Worm (Caenorhabditis elegans): ENCODE results near the gene F37C12.21.
A peak's percentile ranks its signal among the peaks of the same experiment; 100 is the strongest.

F37C12.21 gene

DNA sequence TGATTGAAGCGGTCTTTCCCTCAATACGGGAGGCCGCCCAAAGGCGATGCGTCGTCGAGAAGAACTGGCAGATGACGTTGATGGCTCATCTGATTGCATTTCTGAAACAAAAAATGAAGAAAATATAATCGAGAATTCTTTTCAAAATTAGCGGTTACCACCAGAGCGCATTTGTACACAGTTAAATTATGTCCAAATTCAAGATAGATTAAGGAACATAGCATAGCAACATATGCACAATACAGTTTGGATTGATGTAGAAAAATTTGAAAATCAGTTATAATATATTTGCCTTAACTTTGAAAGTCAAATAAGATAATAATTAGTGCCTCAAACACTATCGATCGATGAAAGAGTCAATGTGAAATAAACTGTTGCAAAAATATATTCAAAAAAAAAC is 41.5 kb downstream of the F37C12.21 start, which contains the start of gene R151.8:
Gene R151.8, minus strand, starts transcription at position 101 of the 400 bp plus-strand sequence.
- TF ChIP-seq hmg-1.1 (GFP tag; IDR thresholded peaks at IDR 0.05) (no peak), snpc-4 (tag; optimal IDR thresholded peaks at IDR 0.05) (no peak)

DNA sequence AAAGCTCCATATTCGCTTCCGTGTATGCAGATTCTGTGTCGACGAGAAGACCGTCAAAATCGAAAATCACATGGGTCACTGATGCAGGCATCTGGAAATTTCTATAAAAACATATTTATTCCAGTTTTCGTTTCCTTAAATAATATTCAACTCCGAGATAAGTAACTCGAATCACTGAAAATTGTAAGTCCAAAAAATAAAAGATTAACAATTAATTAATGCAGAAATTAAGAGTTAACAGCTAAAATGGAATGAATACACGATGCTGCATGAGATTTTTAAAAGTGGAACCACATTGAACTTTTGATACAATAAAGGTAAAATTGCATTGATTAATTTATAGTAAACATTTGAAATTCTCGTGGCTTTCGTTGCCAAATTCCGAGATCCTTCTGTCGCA is 42.7 kb downstream of the F37C12.21 start, which contains the start of gene R151.10:
Gene R151.10, minus strand, starts transcription at position 101 of the 400 bp plus-strand sequence.
- TF ChIP-seq nhr-25 (tag; optimal IDR thresholded peaks at IDR 0.05; ENCODE audit: borderline replicate concordance, insufficient read depth) (no peak), unc-62 (GFP tag; optimal IDR thresholded peaks at IDR 0.05 in 1 of 2) (peak in 1 of 2 experiments; percentile 66), unc-62 (tag; optimal IDR thresholded peaks at IDR 0.05) (no peak), nhr-42 (GFP tag; IDR thresholded peaks at IDR 0.05) (no peak), arid-1 (GFP tag; conservative IDR thresholded peaks at IDR 0.05) (0 out of 2 replicates have a peak, but pooled peaks have one; percentile 16), Y5F2A.4 (GFP tag; optimal IDR thresholded peaks at IDR 0.05) (no peak), lin-38 (GFP tag; IDR thresholded peaks at IDR 0.05) (peak; percentile 29; the same call in 1 of the 2 replicates)

DNA sequence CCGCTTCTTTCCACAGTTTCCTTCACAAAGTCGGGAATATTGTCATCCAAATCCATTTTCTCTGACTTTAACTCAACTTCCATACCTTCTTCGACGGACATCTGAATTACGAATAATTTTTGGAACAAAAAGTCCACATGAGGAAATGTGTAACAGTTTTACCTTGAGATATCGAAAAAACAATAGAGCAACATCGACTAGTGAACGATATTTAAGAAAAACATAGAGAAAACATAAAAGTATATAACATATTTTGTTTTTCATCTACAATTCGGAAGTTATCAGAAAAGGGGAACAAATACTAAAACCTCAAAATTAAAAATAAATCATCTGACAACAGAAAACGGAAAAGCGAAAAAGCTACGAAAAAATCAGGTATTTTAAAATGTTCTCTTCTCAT is 44.6 kb downstream of the F37C12.21 start, which contains the start of gene adr-2:
Gene adr-2, minus strand, starts transcription at position 101 of the 400 bp plus-strand sequence.
- TF ChIP-seq zip-2 (tag; optimal IDR thresholded peaks at IDR 0.05) (no peak), ces-1 (GFP tag; optimal IDR thresholded peaks at IDR 0.05) (no peak), nhr-111 (GFP tag; optimal IDR thresholded peaks at IDR 0.05) (no peak), D1046.2 (GFP tag; IDR thresholded peaks at IDR 0.05) (no peak), egl-27 (tag; optimal IDR thresholded peaks at IDR 0.05) (no peak), hlh-30 (tag; optimal IDR thresholded peaks at IDR 0.05; ENCODE audit: insufficient read depth) (no peak), ztf-7 (tag; optimal IDR thresholded peaks at IDR 0.05) (no peak), lin-1 (GFP tag; IDR thresholded peaks at IDR 0.05) (no peak), madf-9 (GFP tag; conservative IDR thresholded peaks at IDR 0.05) (no peak), daf-12 (tag; optimal IDR thresholded peaks at IDR 0.05) (no peak), attf-4 (tag; optimal IDR thresholded peaks at IDR 0.05) (no peak), ceh-82 (tag; optimal IDR thresholded peaks at IDR 0.05) (no peak), egl-43 (GFP tag; IDR thresholded peaks at IDR 0.05) (no peak), Y5F2A.4 (GFP tag; optimal IDR thresholded peaks at IDR 0.05) (no peak)

DNA sequence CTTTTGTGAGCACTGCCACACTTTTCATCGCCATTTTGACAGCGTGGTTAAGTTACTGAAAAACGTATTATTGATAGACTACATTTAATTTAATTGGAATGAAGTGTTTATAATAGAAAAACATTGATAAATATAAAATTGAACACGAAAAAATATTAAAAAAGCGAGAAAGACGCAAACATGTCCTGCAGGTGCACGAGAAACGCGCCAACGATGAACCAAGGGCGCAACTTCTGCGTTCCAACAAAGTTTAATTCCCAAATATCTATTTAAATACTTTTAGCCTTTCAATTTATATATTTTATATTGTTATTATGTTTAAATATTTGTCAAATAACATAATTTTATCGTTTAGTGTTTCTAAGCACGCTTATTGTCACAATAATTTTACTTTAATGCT is 46.0 kb downstream of the F37C12.21 start, which contains the start of gene ndus-8:
Gene ndus-8, minus strand, starts transcription at position 55 of the 400 bp plus-strand sequence.
- TF ChIP-seq rbr-2 (tag; optimal IDR thresholded peaks at IDR 0.05) (peak; percentile 44), nhr-77 (tag; optimal IDR thresholded peaks at IDR 0.05) (peak; percentile 5), pha-4 (GFP tag; IDR thresholded peaks at IDR 0.05) (no peak), pha-4 (tag; optimal IDR thresholded peaks at IDR 0.05) (peak; percentile 43), T20F7.1 (GFP tag; optimal IDR thresholded peaks at IDR 0.05) (no peak), mes-2 (tag; optimal IDR thresholded peaks at IDR 0.05; ENCODE audit: poor library complexity, severe bottlenecking) (peak; percentile 82), aha-1 (tag) (peak; percentile 51), arid-1 (GFP tag; conservative IDR thresholded peaks at IDR 0.05) (0 out of 2 replicates have a peak, but pooled peaks have one; percentile 19), hlh-11 (tag; optimal IDR thresholded peaks at IDR 0.05) (peak; percentile 39), lin-38 (GFP tag; IDR thresholded peaks at IDR 0.05) (peak; percentile 60), hlh-30 (tag; optimal IDR thresholded peaks at IDR 0.05; ENCODE audit: insufficient read depth) (peak; percentile 35), Y5F2A.4 (GFP tag; optimal IDR thresholded peaks at IDR 0.05) (no peak), aly-2 (tag; optimal IDR thresholded peaks at IDR 0.05) (no peak), mxl-2 (GFP tag; conservative IDR thresholded peaks at IDR 0.05) (no peak), F44E2.7 (GFP tag; IDR thresholded peaks at IDR 0.05) (no peak), dmd-6 (GFP tag; IDR thresholded peaks at IDR 0.05) (no peak), duxl-1 (tag; optimal IDR thresholded peaks at IDR 0.05; ENCODE audit: poor library complexity) (peak; percentile 18), lin-39 (tag; optimal IDR thresholded peaks at IDR 0.05) (no peak), mep-1 (tag; optimal IDR thresholded peaks at IDR 0.05) (peak; percentile 62), lsy-2 (tag; optimal IDR thresholded peaks at IDR 0.05) (peak in 1 of 2 experiments; percentile 89), dpl-1 (GFP tag; optimal IDR thresholded peaks at IDR 0.05) (peak; percentile 78), dve-1 (tag; optimal IDR thresholded peaks at IDR 0.05; ENCODE audit: insufficient read depth) (peak; percentile 62), daf-16 (GFP tag; optimal IDR thresholded peaks at IDR 0.05) (no peak), daf-16 (tag; optimal IDR thresholded peaks at IDR 0.05) (peak; percentile 40)

All from whole organism, L4 larva.